Fruit fly (Drosophila melanogaster): ENCODE results near the gene Arpc5.

DNA sequence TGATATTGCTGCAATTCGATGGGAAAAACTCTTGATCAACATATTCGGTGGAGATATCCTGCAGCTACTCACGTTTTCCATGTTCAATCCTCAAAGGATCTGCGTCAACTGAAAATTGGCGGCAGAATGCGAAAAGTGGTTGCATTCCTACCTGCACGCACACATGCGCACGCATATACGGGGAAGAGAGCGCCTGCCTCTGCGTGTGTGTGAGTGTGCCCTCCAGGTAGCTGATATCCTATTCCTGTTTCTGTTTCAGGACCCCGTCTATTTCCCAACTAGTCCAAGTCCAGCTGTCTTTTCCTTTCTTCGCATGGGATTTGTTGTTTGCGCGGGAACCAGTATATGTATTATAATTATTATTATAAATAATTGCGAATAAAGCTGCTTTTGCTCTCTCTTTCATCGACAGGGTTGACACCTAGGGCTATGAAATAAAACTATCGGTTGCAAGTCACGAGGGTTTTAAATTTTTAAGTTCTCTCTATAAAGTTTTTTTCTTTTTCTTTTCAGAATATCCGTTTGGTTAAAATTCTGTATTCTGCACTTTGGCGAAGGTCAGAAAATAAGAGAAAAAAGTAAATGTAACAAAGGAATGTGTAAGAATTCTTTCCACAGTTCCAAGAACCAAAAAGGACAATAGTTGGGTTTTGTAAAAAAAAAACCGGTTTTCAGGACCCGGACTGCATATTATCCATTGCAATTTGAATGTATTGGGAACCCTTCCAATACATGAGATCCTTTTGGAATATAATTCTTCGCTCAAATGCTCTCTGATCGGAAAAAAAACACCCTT is 3.3 kb upstream of the Arpc5 start, which contains the start of gene insv:
- TF ChIP-seq CG8478 (optimal IDR thresholded peaks at IDR 0.05): no peak
- TF ChIP-seq CTCF (optimal IDR thresholded peaks at IDR 0.05): no peak
